Fruit fly (Drosophila melanogaster): ENCODE measurements around the gene PyK.

DNA sequence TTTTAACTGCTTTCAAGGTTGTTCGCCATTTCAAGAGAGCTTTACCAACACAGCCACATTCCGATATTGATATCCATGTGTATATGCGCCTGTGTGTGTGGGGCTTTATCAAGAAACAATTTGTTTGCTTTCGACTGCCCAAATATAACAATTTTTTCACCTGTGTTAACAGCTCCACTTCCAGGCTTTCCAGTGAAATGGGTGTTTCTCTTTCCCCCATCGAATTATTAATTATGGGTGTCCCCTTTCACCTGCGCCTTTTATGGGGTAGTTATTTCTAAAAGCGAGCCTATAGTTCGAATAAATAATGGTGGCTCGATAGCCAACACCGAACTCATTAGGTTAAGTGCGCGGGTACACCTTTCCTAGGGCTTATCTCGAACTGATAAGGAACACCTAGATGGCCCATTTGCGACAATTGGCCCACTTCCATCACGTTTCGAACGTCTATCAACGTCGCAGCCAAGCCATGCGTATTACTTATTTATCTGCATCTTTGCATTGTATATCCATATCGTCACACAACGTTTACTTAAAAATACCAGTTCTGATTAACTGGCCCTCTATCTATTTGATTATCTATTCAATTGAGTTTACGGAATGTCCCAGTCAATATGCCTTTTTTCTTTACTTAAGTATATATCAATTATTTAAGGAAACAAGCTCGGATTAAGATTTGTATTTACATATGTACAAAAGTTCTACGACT, 44.7 kb downstream of the PyK start:
- TF ChIP-seq CTCF (optimal IDR thresholded peaks at IDR 0.05) (no peak), CG8478 (optimal IDR thresholded peaks at IDR 0.05) (no peak)

All from S2 (cell line).